Worm (Caenorhabditis elegans) whole organism, L2 larva: ENCODE measurements around the gene K02F6.5.

ENCODE experiments used
- F13H6.1 ChIP-seq: sonication (generic microtip); optimal IDR thresholded peaks from 2 replicates; lab custom pipeline; 2016; ENCODE audit warnings: missing genetic modification characterization, missing compliant biosample characterization
- aly-2 ChIP-seq: fragments of 150-350 bp; optimal IDR thresholded peaks from 2 replicates; lab custom pipeline; 2014; ENCODE audit warnings: missing biosample characterization, missing genetic modification characterization
- ceh-16 ChIP-seq: fragments of 150-350 bp; optimal IDR thresholded peaks from 2 replicates; lab custom pipeline; 2014; ENCODE audit warnings: missing biosample characterization, missing genetic modification characterization
- elt-1 ChIP-seq: fragments of 150-350 bp; optimal IDR thresholded peaks from 2 replicates; lab custom pipeline; 2014; ENCODE audit warnings: missing biosample characterization, missing genetic modification characterization
- fos-1 ChIP-seq: fragments of 150-350 bp; optimal IDR thresholded peaks from 2 replicates; lab custom pipeline; 2014; ENCODE audit warnings: missing biosample characterization, missing genetic modification characterization
- nhr-12 ChIP-seq: fragments of 150-350 bp; optimal IDR thresholded peaks from 2 replicates; lab custom pipeline; 2014; ENCODE audit warnings: missing biosample characterization, missing genetic modification characterization
- nhr-21 ChIP-seq: fragments of 150-350 bp; optimal IDR thresholded peaks from 2 replicates; lab custom pipeline; 2014; ENCODE audit warnings: missing biosample characterization, missing genetic modification characterization
- nhr-237 ChIP-seq: fragments of 150-350 bp; optimal IDR thresholded peaks from 2 replicates; lab custom pipeline; 2014; ENCODE audit warnings: missing biosample characterization, missing genetic modification characterization
- sma-3 ChIP-seq: sonication (generic microtip); optimal IDR thresholded peaks from 2 replicates; lab custom pipeline; 2016; ENCODE audit warnings: missing genetic modification reagents, missing genetic modification characterization, missing compliant biosample characterization
- unc-55 ChIP-seq: fragments of 150-350 bp; sonication (generic microtip); optimal IDR thresholded peaks from 3 replicates; lab custom pipeline; 2014; ENCODE audit warnings: missing biosample characterization, missing genetic modification reagents, missing genetic modification characterization
- ztf-11 ChIP-seq: sonication (generic microtip); optimal IDR thresholded peaks from 2 replicates; lab custom pipeline; 2017; ENCODE audit warnings: missing biosample characterization, missing genetic modification characterization

ce11 chrII:2525652-2526051 lies 8.9 kb upstream of the K02F6.5 start:
- TF ChIP-seq ztf-11 (tag; lab: Kevin White, UChicago) = no peak
- no peak for TF ChIP-seq fos-1 (tag; lab: Kevin White, UChicago)
- no peak for TF ChIP-seq F13H6.1 (tag; lab: Kevin White, UChicago)
- TF ChIP-seq nhr-237 = no peak
- TF ChIP-seq ceh-16 (tag; lab: Kevin White, UChicago) = no peak
- TF ChIP-seq elt-1 = no peak
- TF ChIP-seq unc-55 (GFP tag; lab: Kevin White, UChicago) = no peak
- no peak for TF ChIP-seq nhr-21 (tag; lab: Kevin White, UChicago)
- no peak for TF ChIP-seq sma-3
- TF ChIP-seq nhr-12 (tag; lab: Kevin White, UChicago) = no peak
- TF ChIP-seq aly-2 (tag; lab: Kevin White, UChicago) = no peak
